Fruit fly (Drosophila melanogaster): ENCODE measurements around the gene CG8132.

Gene CG8132

DNA sequence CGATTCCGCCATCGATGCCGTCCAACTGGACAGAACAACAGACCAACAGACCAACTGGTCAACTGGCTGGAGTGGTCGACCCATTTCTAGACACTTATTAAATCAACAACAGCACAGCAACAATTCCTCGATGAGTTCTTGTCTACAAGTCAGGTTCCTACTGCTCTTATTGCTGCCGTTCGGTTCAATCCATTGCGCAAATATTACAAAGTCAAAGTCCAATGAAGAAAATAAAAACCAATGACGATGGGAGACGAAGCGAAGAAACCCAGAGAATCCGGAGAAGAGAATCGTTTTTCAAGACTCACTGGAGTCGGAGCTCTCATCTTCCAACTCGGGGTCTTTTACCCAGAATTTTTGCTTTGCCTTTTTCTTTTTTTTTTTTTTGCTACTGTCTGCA lies 12.3 kb upstream of the CG8132 start:
- peak; percentile 21 for TF ChIP-seq CG17801 (GFP tag; optimal IDR thresholded peaks at IDR 0.05; ENCODE audit: partially characterized antibody)

DNA sequence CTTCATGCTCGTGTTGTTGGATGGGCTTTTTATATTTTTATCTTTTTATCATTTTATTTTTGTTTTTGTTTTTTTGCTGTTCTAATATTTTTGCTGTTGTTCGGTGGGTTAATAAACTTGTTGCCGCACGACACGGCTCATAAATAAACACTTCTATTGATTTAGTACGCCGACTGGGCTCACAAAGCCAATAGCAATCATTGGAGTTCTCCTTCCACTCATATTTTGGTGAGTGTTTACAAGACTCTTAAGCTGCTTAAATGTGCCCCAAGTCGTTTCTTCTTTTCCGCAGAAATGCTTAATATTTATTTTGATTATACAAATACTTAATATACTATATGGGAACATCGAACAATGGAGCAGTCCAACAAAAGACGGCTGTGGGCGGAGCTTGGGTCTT lies 11.1 kb upstream of the CG8132 start:
- TF ChIP-seq CG17801 (GFP tag; optimal IDR thresholded peaks at IDR 0.05; ENCODE audit: partially characterized antibody): no peak

DNA sequence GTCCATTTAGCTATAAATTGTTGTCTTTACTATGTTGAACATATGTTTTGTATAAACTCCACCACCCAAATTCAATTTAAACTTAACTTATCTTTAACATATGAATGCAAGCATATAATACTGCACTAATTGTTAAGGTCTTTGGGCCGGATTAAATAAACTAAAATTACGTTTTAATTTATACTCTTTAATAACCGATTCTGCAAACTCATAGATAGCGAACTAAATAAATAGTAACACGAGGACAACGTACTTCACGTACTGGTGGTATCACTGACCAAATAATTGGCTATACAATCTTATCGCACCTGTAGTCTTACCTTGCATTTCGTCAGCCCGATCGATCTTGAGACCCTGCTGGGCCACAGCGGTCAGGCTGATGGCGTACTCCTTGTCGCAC lies 8.9 kb upstream of the CG8132 start:
- TF ChIP-seq CG17801 (GFP tag; optimal IDR thresholded peaks at IDR 0.05; ENCODE audit: partially characterized antibody): no peak

DNA sequence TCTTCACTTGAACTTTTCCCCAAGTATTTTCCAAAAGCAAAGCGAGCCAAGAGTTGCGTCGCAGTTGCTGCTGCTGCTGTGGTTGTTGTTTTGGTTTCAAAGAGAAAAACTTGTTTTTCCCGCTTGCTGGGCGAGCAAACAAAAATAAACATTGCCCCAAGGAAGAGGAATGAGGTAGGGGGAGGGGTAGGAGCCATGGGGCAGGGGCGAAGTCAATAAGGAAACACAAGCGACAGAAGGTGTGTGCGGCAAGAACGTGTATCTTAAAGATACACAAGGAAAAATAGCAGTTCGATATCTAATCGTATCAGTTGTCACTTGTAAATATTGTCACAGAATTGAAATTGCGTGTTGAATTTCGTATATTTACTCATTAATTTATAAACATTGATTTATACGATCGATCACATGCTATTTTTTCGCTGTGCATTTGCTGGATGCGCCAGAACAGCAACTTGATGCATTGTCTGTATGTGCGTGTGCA lies 7.7 kb upstream of the CG8132 start:
- TF ChIP-seq CG17801 (GFP tag; optimal IDR thresholded peaks at IDR 0.05; ENCODE audit: partially characterized antibody): no peak

DNA sequence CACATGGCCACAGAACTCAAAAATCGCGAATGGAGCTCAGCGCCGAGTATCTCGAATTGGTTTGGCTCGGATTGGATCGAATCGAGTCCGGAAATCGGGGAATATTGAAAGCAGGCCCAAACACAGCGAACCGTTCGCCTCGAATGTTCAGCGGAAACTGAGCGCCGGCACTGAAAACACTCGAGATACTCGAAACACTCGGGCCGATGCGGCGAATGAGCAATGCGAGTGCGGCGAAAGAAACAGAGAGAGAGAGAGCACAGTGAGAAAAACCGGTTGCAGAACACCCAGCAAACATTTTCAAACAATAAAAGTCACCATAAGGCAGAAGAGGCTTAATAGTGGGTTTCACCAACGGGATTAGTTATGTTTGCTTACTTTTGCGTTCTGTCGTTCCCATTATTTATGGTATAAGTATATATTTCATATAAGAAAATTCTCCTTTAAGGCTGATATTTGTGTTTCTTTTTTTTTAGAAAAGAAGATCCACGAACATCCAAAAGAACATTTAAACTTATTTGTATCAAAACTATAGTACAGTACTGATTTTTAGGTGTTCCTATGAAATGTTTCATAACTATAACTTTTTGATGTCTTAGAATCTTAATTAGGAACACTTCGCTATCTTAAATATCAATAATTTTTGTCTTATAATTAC lies 6.8 kb upstream of the CG8132 start, which contains the start of gene FER:
TSS of gene FER (minus strand) at position 162 of the 658 bp plus-strand sequence.
- peak; percentile 37 for TF ChIP-seq CG17801 (GFP tag; optimal IDR thresholded peaks at IDR 0.05; ENCODE audit: partially characterized antibody)

DNA sequence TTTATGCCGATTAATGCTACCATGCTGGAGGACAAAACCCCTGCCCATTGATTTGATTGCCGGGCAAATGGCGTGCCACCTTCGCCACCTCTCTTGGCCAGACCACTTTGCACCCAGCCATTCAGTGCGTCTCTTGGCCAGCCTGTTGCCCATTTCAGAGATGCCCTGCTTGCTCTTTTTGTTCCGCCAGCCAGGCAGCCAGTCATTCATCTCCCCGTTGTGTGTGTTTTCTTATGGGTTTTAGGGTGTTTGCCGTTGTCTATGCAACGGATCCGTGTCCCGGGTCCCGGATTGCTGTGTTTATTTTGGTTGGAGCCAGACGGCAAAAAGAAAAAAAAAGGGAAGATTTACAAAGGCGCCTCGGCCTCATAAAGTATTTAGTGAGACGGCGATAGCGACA lies 5.3 kb upstream of the CG8132 start:
- TF ChIP-seq CG17801 (GFP tag; optimal IDR thresholded peaks at IDR 0.05; ENCODE audit: partially characterized antibody): no peak

DNA sequence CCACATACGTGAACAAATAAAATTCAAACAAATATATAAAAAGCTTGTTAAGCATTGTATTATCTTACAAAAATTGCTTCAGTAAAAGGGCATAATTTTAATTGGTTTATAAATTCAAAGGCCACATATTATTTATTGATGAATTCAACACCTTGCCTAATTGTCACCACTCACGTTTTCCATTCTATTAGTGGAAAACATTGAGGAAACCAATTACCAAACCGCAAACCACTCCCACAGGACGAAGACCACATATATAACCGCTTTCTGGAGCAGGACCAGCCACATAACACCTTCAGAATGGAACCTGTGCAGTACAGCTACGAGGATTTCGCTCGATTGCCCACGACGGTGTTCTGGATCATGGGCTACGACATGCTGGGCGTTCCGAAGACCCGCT lies 3.4 kb upstream of the CG8132 start, which contains the start of gene Or85f:
TSS of gene Or85f (plus strand) at position 301 of the 400 bp plus-strand sequence.
- no peak for TF ChIP-seq CG17801 (GFP tag; optimal IDR thresholded peaks at IDR 0.05; ENCODE audit: partially characterized antibody)

DNA sequence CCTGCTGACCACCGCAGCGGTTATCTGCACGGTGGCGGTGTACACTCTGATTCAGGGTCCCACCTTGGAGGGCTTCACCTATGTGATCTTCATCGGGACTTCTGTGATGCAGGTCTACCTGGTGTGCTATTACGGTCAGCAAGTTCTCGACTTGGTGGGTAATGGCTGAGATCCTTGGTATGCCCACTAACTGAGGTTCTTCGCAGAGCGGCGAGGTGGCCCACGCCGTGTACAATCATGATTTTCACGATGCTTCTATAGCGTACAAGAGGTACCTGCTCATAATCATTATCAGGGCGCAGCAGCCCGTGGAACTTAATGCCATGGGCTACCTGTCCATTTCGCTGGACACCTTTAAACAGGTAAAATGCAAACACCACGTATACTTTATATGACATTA lies 2.2 kb upstream of the CG8132 start:
- TF ChIP-seq CG17801 (GFP tag; optimal IDR thresholded peaks at IDR 0.05; ENCODE audit: partially characterized antibody): no peak

DNA sequence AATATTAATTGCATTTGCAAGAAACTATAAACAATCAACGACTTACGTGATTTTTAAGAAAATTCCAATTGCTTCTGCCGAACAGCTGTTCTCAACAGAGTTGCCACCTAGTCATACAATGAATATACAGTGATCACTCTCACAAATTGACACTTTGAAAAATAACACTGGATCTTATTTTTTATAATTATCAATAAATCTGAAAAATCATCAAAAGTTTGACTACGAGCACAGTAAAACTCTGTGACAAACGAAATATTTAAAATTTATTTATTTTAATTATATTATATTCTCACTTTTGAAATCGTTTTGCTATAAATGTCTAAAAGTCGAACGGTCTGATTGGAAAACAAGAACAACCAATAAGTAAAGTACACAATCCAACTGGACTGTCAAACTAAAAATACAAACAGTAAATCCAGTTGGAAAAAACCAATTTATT lies 1.3 kb upstream of the CG8132 start, which contains the start of gene CG34117:
TSS of gene CG34117 (minus strand) at position 103 of the 442 bp plus-strand sequence.
- TF ChIP-seq CG17801 (GFP tag; optimal IDR thresholded peaks at IDR 0.05; ENCODE audit: partially characterized antibody): peak; percentile 88

DNA sequence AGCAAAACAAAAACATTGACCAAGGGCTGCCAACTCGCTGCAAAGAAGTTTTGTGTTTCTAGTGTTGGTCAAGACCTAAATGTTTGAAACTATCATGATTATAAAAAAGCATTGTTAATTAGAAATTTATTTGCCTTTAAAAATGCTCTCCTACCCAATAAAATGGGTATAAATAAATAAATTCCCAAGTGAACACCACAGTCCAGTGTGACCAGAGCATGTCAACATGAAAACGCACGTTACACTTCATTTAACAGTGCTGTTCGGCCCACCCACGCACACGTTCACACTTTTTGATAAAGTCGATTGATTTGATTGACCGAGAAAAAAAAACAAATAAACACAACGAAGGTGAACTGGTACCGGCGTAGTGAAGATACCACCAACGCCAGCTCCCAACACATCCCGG lies 2.8 kb downstream of the CG8132 start, which contains the start of the genes CG9356, BBIP1 and CG8135:
TSS of gene CG9356 (minus strand) at position 166 of the 409 bp plus-strand sequence.
TSS of gene BBIP1 (plus strand) at position 282 of the 409 bp plus-strand sequence.
TSS of gene CG8135 (plus strand) at position 282 of the 409 bp plus-strand sequence.
- peak; percentile 79 for TF ChIP-seq CG17801 (GFP tag; optimal IDR thresholded peaks at IDR 0.05; ENCODE audit: partially characterized antibody)

DNA sequence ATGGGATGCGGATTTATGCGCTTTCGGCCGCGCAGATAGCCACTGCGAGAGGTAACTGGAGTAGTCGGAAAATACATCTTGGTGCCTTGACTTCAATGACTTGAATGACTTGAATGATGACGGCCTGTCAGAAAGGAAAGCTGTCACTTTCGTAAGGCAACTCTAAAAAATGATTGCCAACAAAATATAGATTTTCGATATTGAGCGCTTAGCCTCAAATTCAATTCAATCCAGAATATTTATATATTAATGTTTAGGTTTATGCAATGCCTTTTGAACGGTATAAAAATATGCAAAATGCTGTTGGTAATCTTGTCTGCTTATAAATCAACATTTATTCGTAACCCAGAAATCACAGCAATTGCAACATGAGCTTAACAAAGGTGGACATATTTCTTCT lies 6.8 kb downstream of the CG8132 start, which contains the start of gene CG44261:
TSS of gene CG44261 (minus strand) at position 101 of the 400 bp plus-strand sequence.
- TF ChIP-seq CG17801 (GFP tag; optimal IDR thresholded peaks at IDR 0.05; ENCODE audit: partially characterized antibody): no peak

DNA sequence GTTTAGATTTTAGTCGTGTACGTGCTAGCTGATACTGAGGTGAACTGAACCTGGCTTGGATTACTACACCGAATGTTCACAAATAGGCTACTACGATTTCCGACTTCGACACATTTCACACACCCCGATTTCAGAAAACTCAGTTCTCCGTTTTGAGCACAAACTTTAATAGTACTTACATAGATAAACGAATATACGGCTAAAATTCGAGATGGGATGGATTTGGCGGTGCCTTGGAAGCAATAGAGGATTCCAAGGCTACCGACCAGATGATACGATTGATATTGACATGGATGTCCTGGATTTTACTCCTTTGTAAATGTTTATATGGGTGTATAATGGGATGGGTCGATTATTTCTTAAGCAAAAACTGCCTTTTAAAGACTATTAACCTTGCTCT lies 8.9 kb downstream of the CG8132 start, which contains the start of gene betaTub85D:
TSS of gene betaTub85D (minus strand) at position 101 of the 400 bp plus-strand sequence.
- TF ChIP-seq CG17801 (GFP tag; optimal IDR thresholded peaks at IDR 0.05; ENCODE audit: partially characterized antibody): no peak

DNA sequence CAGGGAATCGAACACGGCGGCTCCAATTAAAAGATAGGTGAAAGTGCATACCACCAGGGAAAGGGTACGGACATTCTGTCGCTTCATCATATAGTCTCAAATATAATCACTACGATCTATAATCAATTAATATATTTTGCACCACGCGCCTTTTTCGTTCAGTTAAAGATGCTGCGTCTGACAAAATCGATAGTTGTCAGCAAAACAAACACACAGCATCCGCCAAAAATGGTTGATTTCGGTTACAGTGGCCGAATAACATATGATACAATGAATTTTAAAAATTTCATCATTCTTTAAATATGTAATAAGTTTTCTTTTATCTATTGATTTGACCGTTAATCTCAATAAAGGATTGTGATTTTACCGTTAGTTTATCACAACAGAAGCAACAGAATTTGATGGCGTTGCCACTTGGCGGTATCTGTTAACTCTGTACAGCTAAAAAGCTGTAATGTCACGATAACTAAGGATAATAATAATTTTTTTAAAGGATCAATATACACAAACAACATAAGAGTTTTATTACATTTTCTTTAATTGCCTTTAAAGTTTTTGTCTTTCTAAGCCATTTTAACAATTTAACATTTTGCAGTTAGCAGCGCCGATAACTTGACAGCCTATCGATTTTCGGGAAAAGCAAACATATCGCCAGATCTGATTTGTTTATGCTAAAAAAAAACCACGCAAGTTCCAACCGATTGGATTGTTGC lies 10.8 kb downstream of the CG8132 start, which contains the start of the genes Task7 and alpha-Man-IIa:
TSS of gene Task7 (minus strand) at position 366 of the 713 bp plus-strand sequence.
TSS of gene alpha-Man-IIa (plus strand) at position 621 of the 713 bp plus-strand sequence.
- peak; percentile 17 for TF ChIP-seq CG17801 (GFP tag; optimal IDR thresholded peaks at IDR 0.05; ENCODE audit: partially characterized antibody)

DNA sequence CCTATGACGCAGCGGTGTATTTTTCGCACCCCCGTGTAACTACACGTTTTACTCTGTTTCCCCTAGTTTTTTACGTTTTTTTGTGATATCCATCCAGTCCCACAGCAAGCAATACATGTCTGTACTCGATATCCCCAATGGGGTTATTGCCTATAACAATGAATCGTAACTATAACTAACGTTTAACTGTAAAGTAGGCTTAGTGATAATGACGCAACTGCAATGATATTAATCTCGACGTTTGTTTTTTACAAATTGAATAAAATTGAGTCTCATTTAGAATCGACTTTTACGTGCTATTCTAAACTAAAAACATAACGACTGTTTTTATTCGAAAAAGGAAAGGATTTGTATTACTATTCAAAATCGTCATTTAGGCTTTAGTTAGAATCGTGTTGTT lies 15.7 kb downstream of the CG8132 start:
- TF ChIP-seq CG17801 (GFP tag; optimal IDR thresholded peaks at IDR 0.05; ENCODE audit: partially characterized antibody): no peak
